Fruit fly (Drosophila melanogaster) whole organism, embryonic: Measurements from ENCODE around the gene CG15930.

Experiments used
- CG12104 ChIP-seq: fragments of 200-800 bp; sonication (Bioruptor generic); optimal IDR thresholded peaks from 3 replicates; lab custom pipeline; 2016; ENCODE audit warnings: missing biosample characterization, missing genetic modification characterization
- CG12744 ChIP-seq: fragments of 200-800 bp; sonication (Bioruptor generic); optimal IDR thresholded peaks from 2 replicates; lab custom pipeline; 2016; ENCODE audit warnings: missing biosample characterization, missing genetic modification characterization
- CG16863 ChIP-seq: fragments of 200-800 bp; sonication (Bioruptor generic); optimal IDR thresholded peaks from 3 replicates; lab custom pipeline; 2016; ENCODE audit warnings: missing biosample characterization, missing genetic modification characterization
- CG2120 ChIP-seq: fragments of 200-800 bp; sonication (Bioruptor generic); optimal IDR thresholded peaks from 3 replicates; lab custom pipeline; 2016; ENCODE audit warnings: missing biosample characterization, missing genetic modification characterization
- CG7839 ChIP-seq: fragments of 200-800 bp; sonication (Bioruptor generic); optimal IDR thresholded peaks from 3 replicates; lab custom pipeline; 2018; ENCODE audit warnings: missing biosample characterization, mild to moderate bottlenecking, missing genetic modification characterization, moderate library complexity
- CG7987 ChIP-seq: fragments of 200-800 bp; sonication (Bioruptor generic); optimal IDR thresholded peaks from 2 replicates; lab custom pipeline; 2018; ENCODE audit warnings: missing biosample characterization, mild to moderate bottlenecking, missing genetic modification characterization, moderate library complexity
- CG8944 ChIP-seq: fragments of 200-800 bp; sonication (Bioruptor generic); optimal IDR thresholded peaks from 3 replicates; lab custom pipeline; 2016; ENCODE audit warnings: missing biosample characterization, missing genetic modification characterization
- D ChIP-seq, 2 experiments: fragments of 200-800 bp in 1 of 2; fragments of >200 bp in 1 of 2; sonication (Bioruptor generic) in 1 of 2; optimal IDR thresholded peaks; 2 replicates in 1 of 2; 3 replicates in 1 of 2; lab custom pipeline; 2017; ENCODE audit warnings: mild to moderate bottlenecking in 1 of 2, missing biosample characterization in 1 of 2, missing genetic modification characterization in 1 of 2, missing genetic modification reagents in 1 of 2
- D19B ChIP-seq: fragments of 200-800 bp; sonication (Bioruptor generic); optimal IDR thresholded peaks from 2 replicates; lab custom pipeline; 2017; ENCODE audit warnings: missing biosample characterization, mild to moderate bottlenecking, missing genetic modification characterization
- Dek ChIP-seq: fragments of 200-800 bp; sonication (Bioruptor generic); optimal IDR thresholded peaks from 3 replicates; lab custom pipeline; 2019; ENCODE audit warnings: missing biosample characterization, mild to moderate bottlenecking, missing genetic modification characterization, moderate library complexity
- Oaz ChIP-seq: fragments of 200-800 bp; sonication (Bioruptor generic); IDR thresholded peaks from 2 replicates; pipeline ENCODE4 v1.3.6; 2022; ENCODE audit warnings: missing biosample characterization, missing genetic modification characterization
- chinmo ChIP-seq: fragments of 200-800 bp; sonication (Bioruptor generic); IDR thresholded peaks from 4 replicates; pipeline ENCODE4 v1.3.6; 2022; ENCODE audit warnings: missing biosample characterization, missing genetic modification characterization; ENCODE audit not compliant: partially characterized antibody
- dmrt99B ChIP-seq: fragments of 200-800 bp; sonication (Bioruptor generic); optimal IDR thresholded peaks from 2 replicates; lab custom pipeline; 2018; ENCODE audit warnings: missing biosample characterization, mild to moderate bottlenecking, missing genetic modification characterization, moderate library complexity
- gem ChIP-seq: fragments of 200-800 bp; sonication (Bioruptor generic); optimal IDR thresholded peaks from 2 replicates; lab custom pipeline; 2019; ENCODE audit warnings: missing biosample characterization, mild to moderate bottlenecking, missing genetic modification characterization, moderate library complexity
- grau ChIP-seq: fragments of 200-800 bp; optimal IDR thresholded peaks from 3 replicates; lab custom pipeline; 2019; ENCODE audit warnings: missing biosample characterization, mild to moderate bottlenecking, missing genetic modification characterization, moderate library complexity
- kay ChIP-seq: fragments of 200-800 bp; sonication (Bioruptor generic); optimal IDR thresholded peaks from 2 replicates; lab custom pipeline; 2016; ENCODE audit warnings: missing biosample characterization, missing genetic modification characterization
- klu ChIP-seq: fragments of 200-800 bp; sonication (Bioruptor generic); IDR thresholded peaks from 2 replicates; pipeline ENCODE4 v1.3.6; 2022; ENCODE audit warnings: missing biosample characterization, missing genetic modification characterization

CG15930 gene

DNA sequence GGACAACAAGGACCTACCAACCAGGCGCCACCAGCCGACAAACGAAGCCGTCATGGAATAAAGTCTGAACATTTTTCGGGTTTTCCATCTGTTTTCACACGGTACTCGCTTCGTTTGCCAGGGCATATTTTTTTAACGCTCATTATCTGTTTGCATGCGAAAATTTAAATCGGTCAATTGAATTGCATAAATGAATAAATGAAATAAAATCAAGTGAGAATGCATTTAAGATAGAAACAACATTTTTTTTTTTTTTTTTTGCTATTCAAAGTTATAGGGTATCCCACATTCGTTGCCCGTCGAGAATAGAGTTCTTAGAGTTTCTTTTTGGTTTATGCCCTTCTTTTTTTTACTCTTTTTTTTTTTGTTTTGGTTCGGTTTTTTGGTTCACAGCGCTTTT is 31.3 kb downstream of the CG15930 start (continued):
- TF ChIP-seq grau (tag; lab: Kevin White, UChicago) (peak; percentile 56), CG7987 (GFP tag; lab: Kevin White, UChicago) (no peak), gem (tag; lab: Kevin White, UChicago) (peak; percentile 62), D (optimal IDR thresholded peaks at IDR 0.05; lab: Kevin White, UChicago) (no peak), D (GFP tag; optimal IDR thresholded peaks at IDR 0.05; lab: Kevin White, UChicago) (peak; percentile 27), CG16863 (GFP tag; lab: Kevin White, UChicago) (peak; percentile 27), klu (peak; percentile 20; the same call in 1 of the 2 replicates), CG12104 (GFP tag; lab: Kevin White, UChicago) (peak; percentile 21), Dek (tag; lab: Kevin White, UChicago) (peak; percentile 33), Oaz (0 out of 2 replicates have a peak, but pooled peaks have one; percentile 24), D19B (peak; percentile 82), dmrt99B (tag; lab: Kevin White, UChicago) (peak; percentile 64), CG12744 (GFP tag; lab: Kevin White, UChicago) (peak; percentile 23), CG7839 (tag; lab: Kevin White, UChicago) (peak; percentile 60), chinmo (GFP tag; lab: Robert Waterston, UW) (no peak), CG2120 (GFP tag; lab: Kevin White, UChicago) (peak; percentile 74), kay (no peak), CG8944 (peak; percentile 16)
